Fruit fly (Drosophila melanogaster): Measurements from ENCODE around the gene alpha-Man-Ib.

Gene alpha-Man-Ib

dm6 chr3R:29074001-29074609 is 38.5 kb downstream of the alpha-Man-Ib start (continued):
- no peak for TF ChIP-seq croc (GFP tag; conservative IDR thresholded peaks at IDR 0.05)
- no peak for TF ChIP-seq CG2712 (tag; optimal IDR thresholded peaks at IDR 0.05)
- no peak for TF ChIP-seq ind (GFP tag; optimal IDR thresholded peaks at IDR 0.05)
- TF ChIP-seq trh (GFP tag; optimal IDR thresholded peaks at IDR 0.05), result no peak
- TF ChIP-seq CG18476 (GFP tag; optimal IDR thresholded peaks at IDR 0.05), result no peak
- no peak for TF ChIP-seq wdn (GFP tag; IDR thresholded peaks at IDR 0.05)
- no peak for TF ChIP-seq CG31224 (GFP tag; IDR thresholded peaks at IDR 0.05)
- no peak for TF ChIP-seq CG7839 (tag; optimal IDR thresholded peaks at IDR 0.05)
- TF ChIP-seq cato (GFP tag; optimal IDR thresholded peaks at IDR 0.05; ENCODE audit: borderline replicate concordance), result no peak
- no peak for TF ChIP-seq Dp (GFP tag; optimal IDR thresholded peaks at IDR 0.05)
- TF ChIP-seq Deaf1 (tag; optimal IDR thresholded peaks at IDR 0.05), result no peak
- no peak for TF ChIP-seq tap (tag; optimal IDR thresholded peaks at IDR 0.05)
- peak; percentile 15 for TF ChIP-seq HHEX (GFP tag; optimal IDR thresholded peaks at IDR 0.05)
- TF ChIP-seq fru (optimal IDR thresholded peaks at IDR 0.05), result no peak
- TF ChIP-seq CG2199 (GFP tag; IDR thresholded peaks at IDR 0.05), result 0 out of 3 replicates have a peak, but pooled peaks have one; percentile 33
- peak; percentile 38 for TF ChIP-seq CG34376 (GFP tag; optimal IDR thresholded peaks at IDR 0.05)
- TF ChIP-seq ro (GFP tag; IDR thresholded peaks at IDR 0.05), result no peak
- TF ChIP-seq lola (GFP tag; optimal IDR thresholded peaks at IDR 0.05), result no peak
- TF ChIP-seq CG12155 (GFP tag; optimal IDR thresholded peaks at IDR 0.05), result peak; percentile 30
- TF ChIP-seq dmrt99B (tag; optimal IDR thresholded peaks at IDR 0.05), result no peak
- TF ChIP-seq sqz (GFP tag; optimal IDR thresholded peaks at IDR 0.05), result peak; percentile 23
- TF ChIP-seq gcm (GFP tag; optimal IDR thresholded peaks at IDR 0.05), result peak; percentile 2
- 0 out of 2 replicates have a peak, but pooled peaks have one; percentile 55 for TF ChIP-seq CG32767 (GFP tag; IDR thresholded peaks at IDR 0.05)
- peak; percentile 91 for TF ChIP-seq cg (GFP tag; optimal IDR thresholded peaks at IDR 0.05)
- TF ChIP-seq CG31365 (tag; optimal IDR thresholded peaks at IDR 0.05), result no peak
- peak; percentile 70 for TF ChIP-seq nom (GFP tag; optimal IDR thresholded peaks at IDR 0.05)
- TF ChIP-seq bab2 (GFP tag; optimal IDR thresholded peaks at IDR 0.05), result no peak
- no peak for TF ChIP-seq unc-4 (GFP tag; IDR thresholded peaks at IDR 0.05; ENCODE audit: partially characterized antibody)
- TF ChIP-seq sr (GFP tag; IDR thresholded peaks at IDR 0.05), result no peak
- TF ChIP-seq CG30403 (GFP tag; optimal IDR thresholded peaks at IDR 0.05), result no peak
- TF ChIP-seq CG6689 (GFP tag; IDR thresholded peaks at IDR 0.05), result peak; percentile 33; the same call in 1 of the 2 replicates
- no peak for TF ChIP-seq CG8290 (GFP tag; optimal IDR thresholded peaks at IDR 0.05)
- peak in 1 of 2 experiments; percentile 38 for TF ChIP-seq CG8290 (tag; optimal IDR thresholded peaks at IDR 0.05)
- TF ChIP-seq Vsx1 (GFP tag; optimal IDR thresholded peaks at IDR 0.05), result peak; percentile 13
- no peak for TF ChIP-seq ttk (GFP tag; IDR thresholded peaks at IDR 0.05)
- TF ChIP-seq CG16815 (GFP tag; optimal IDR thresholded peaks at IDR 0.05), result no peak
- no peak for TF ChIP-seq schlank (tag; optimal IDR thresholded peaks at IDR 0.05)
- no peak for TF ChIP-seq hth (optimal IDR thresholded peaks at IDR 0.05)
- TF ChIP-seq Dbx (GFP tag; IDR thresholded peaks at IDR 0.05), result no peak
- TF ChIP-seq CG18262 (tag; optimal IDR thresholded peaks at IDR 0.05), result no peak
- no peak for TF ChIP-seq CG6272 (GFP tag; IDR thresholded peaks at IDR 0.05)
- no peak for TF ChIP-seq CG2116 (GFP tag; optimal IDR thresholded peaks at IDR 0.05)
- no peak for TF ChIP-seq Myb (GFP tag; optimal IDR thresholded peaks at IDR 0.05)
- TF ChIP-seq run (tag; optimal IDR thresholded peaks at IDR 0.05), result no peak
- no peak for TF ChIP-seq CG13296 (GFP tag; optimal IDR thresholded peaks at IDR 0.05)
- no peak for TF ChIP-seq Hmx (GFP tag; optimal IDR thresholded peaks at IDR 0.05)
- no peak for TF ChIP-seq zfh1 (GFP tag; IDR thresholded peaks at IDR 0.05)
- no peak for TF ChIP-seq ab (GFP tag; optimal IDR thresholded peaks at IDR 0.05)
- no peak for TF ChIP-seq CG16813 (GFP tag; IDR thresholded peaks at IDR 0.05; ENCODE audit: partially characterized antibody)
- TF ChIP-seq sisA (GFP tag; IDR thresholded peaks at IDR 0.05), result no peak
- TF ChIP-seq Fer2 (tag; optimal IDR thresholded peaks at IDR 0.05), result no peak
